Fruit fly (Drosophila melanogaster): ENCODE data around the gene Rbp6.

Rbp6 gene

dm6 chr3L:17238129-17238732, at the start of gene Rbp6:
Gene Rbp6 (minus strand): TSS chr3L:17238212.
- TF ChIP-seq noc (tag; optimal IDR thresholded peaks at IDR 0.05) = no peak

dm6 chr3L:17269463-17269862, 31.5 kb upstream of the Rbp6 start:
- TF ChIP-seq noc (tag; optimal IDR thresholded peaks at IDR 0.05) = no peak

dm6 chr3L:17264116-17264515, 26.1 kb upstream of the Rbp6 start, which contains the start of gene CG13723:
Gene CG13723 (plus strand): TSS chr3L:17264416.
- no peak for TF ChIP-seq noc (tag; optimal IDR thresholded peaks at IDR 0.05)

- TF ChIP-seq noc (tag; optimal IDR thresholded peaks at IDR 0.05) = no peak
Measured at dm6 chr3L:17257199-17257598, 19.2 kb upstream of the Rbp6 start.

dm6 chr3L:17253887-17254581, 16.0 kb upstream of the Rbp6 start, which contains the start of gene CG6497:
Gene CG6497 (minus strand): TSS chr3L:17253937.
- no peak for TF ChIP-seq noc (tag; optimal IDR thresholded peaks at IDR 0.05)

dm6 chr3L:17245594-17245993, 7.6 kb upstream of the Rbp6 start:
- TF ChIP-seq noc (tag; optimal IDR thresholded peaks at IDR 0.05) = no peak

- TF ChIP-seq noc (tag; optimal IDR thresholded peaks at IDR 0.05) = no peak
Measured at dm6 chr3L:17243136-17243535, 5.1 kb upstream of the Rbp6 start, which contains the start of gene CG7707. Gene CG7707 (plus strand): TSS chr3L:17243436.

- no peak for TF ChIP-seq noc (tag; optimal IDR thresholded peaks at IDR 0.05)
Measured at dm6 chr3L:17242078-17242613, 4.1 kb upstream of the Rbp6 start, which contains the start of gene Afg3l2. Gene Afg3l2 (minus strand): TSS chr3L:17242128.

dm6 chr3L:17237003-17237402, 1.0 kb downstream of the Rbp6 start:
- no peak for TF ChIP-seq noc (tag; optimal IDR thresholded peaks at IDR 0.05)

- no peak for TF ChIP-seq noc (tag; optimal IDR thresholded peaks at IDR 0.05)
Measured at dm6 chr3L:17226330-17226729, 11.7 kb downstream of the Rbp6 start.

- TF ChIP-seq noc (tag; optimal IDR thresholded peaks at IDR 0.05) = no peak
Measured at dm6 chr3L:17219299-17219698, 18.7 kb downstream of the Rbp6 start.

dm6 chr3L:17216263-17216662, 21.7 kb downstream of the Rbp6 start:
- TF ChIP-seq noc (tag; optimal IDR thresholded peaks at IDR 0.05) = no peak

- TF ChIP-seq noc (tag; optimal IDR thresholded peaks at IDR 0.05) = no peak
Measured at dm6 chr3L:17211568-17211967, 26.4 kb downstream of the Rbp6 start.

- no peak for TF ChIP-seq noc (tag; optimal IDR thresholded peaks at IDR 0.05)
Measured at dm6 chr3L:17209402-17209801, 28.6 kb downstream of the Rbp6 start.

- no peak for TF ChIP-seq noc (tag; optimal IDR thresholded peaks at IDR 0.05)
Measured at dm6 chr3L:17208601-17209000, 29.4 kb downstream of the Rbp6 start.

dm6 chr3L:17169913-17170312, 68.1 kb downstream of the Rbp6 start:
- no peak for TF ChIP-seq noc (tag; optimal IDR thresholded peaks at IDR 0.05)

- TF ChIP-seq noc (tag; optimal IDR thresholded peaks at IDR 0.05) = no peak
Measured at dm6 chr3L:17153478-17153877, 84.5 kb downstream of the Rbp6 start.

Data from whole organism, larva.